Worm (Caenorhabditis elegans) whole organism, L4 larva: ENCODE results near the gene pap-3.

Source experiments
- F10B5.3 ChIP-seq: sonication (generic microtip); optimal IDR thresholded peaks from 2 replicates; lab custom pipeline; 2016; ENCODE audit warnings: mild to moderate bottlenecking, missing genetic modification characterization, missing compliant biosample characterization
- T26A8.4 ChIP-seq: fragments of 200-800 bp; sonication (Bioruptor generic); IDR thresholded peaks from 2 replicates; pipeline ENCODE4 v1.3.6; 2022; ENCODE audit warnings: missing genetic modification characterization, missing compliant biosample characterization
- ZK337.2 ChIP-seq: fragments of 200-800 bp; sonication (Bioruptor generic); IDR thresholded peaks from 2 replicates; pipeline ENCODE4 v1.3.6; 2022; ENCODE audit warnings: missing genetic modification reagents, missing genetic modification characterization, missing compliant biosample characterization
- ZK546.5 ChIP-seq, 2 experiments: sonication (generic microtip); optimal IDR thresholded peaks; 2 replicates each; lab custom pipeline; 2017; ENCODE audit warnings: missing biosample characterization in 2 of 2, missing genetic modification characterization in 2 of 2
- aha-1 ChIP-seq: fragments of 150-350 bp; peaks from one replicate; lab custom pipeline; 2014; ENCODE audit warnings: missing biosample characterization, missing genetic modification characterization
- aly-2 ChIP-seq: sonication (generic microtip); optimal IDR thresholded peaks from 2 replicates; lab custom pipeline; 2018; ENCODE audit warnings: missing biosample characterization, missing genetic modification characterization
- ceh-20 ChIP-seq: fragments of 200-800 bp; sonication (Bioruptor generic); IDR thresholded peaks from 2 replicates; pipeline ENCODE4 v1.3.6; 2022; ENCODE audit warnings: missing genetic modification reagents, missing genetic modification characterization, missing compliant biosample characterization
- ceh-44 ChIP-seq: fragments of 200-800 bp; sonication (Bioruptor generic); IDR thresholded peaks from 2 replicates; pipeline ENCODE4 v1.3.6; 2022; ENCODE audit warnings: missing genetic modification reagents, missing genetic modification characterization, missing compliant biosample characterization
- ces-1 ChIP-seq: fragments of 150-350 bp; sonication (generic microtip); optimal IDR thresholded peaks from 4 replicates; lab custom pipeline; 2014; ENCODE audit warnings: missing biosample characterization, missing genetic modification reagents, missing genetic modification characterization
- daf-16 ChIP-seq, 3 experiments: sonication (generic microtip); optimal IDR thresholded peaks; 2 replicates each; lab custom pipeline; 2016 to 2017; ENCODE audit warnings: missing genetic modification characterization in 3 of 3, missing genetic modification reagents in 3 of 3, mild to moderate bottlenecking in 2 of 3, missing compliant biosample characterization in 2 of 3, missing biosample characterization in 1 of 3, moderate library complexity in 1 of 3
- daf-19 ChIP-seq: fragments of 200-800 bp; sonication (Bioruptor generic); conservative IDR thresholded peaks from 2 replicates; pipeline ENCODE4 v1.3.6; 2022; ENCODE audit warnings: missing genetic modification characterization, missing compliant biosample characterization
- daf-8 ChIP-seq: fragments of 200-800 bp; sonication (Bioruptor generic); IDR thresholded peaks from 2 replicates; pipeline ENCODE4 v1.3.6; 2022; ENCODE audit warnings: missing genetic modification characterization, missing compliant biosample characterization
- dmd-6 ChIP-seq: fragments of 200-800 bp; sonication (Bioruptor generic); IDR thresholded peaks from 2 replicates; pipeline ENCODE4 v1.3.6; 2022; ENCODE audit warnings: missing genetic modification reagents, missing genetic modification characterization, missing compliant biosample characterization
- egl-43 ChIP-seq: fragments of 200-800 bp; sonication (Bioruptor generic); IDR thresholded peaks from 2 replicates; pipeline ENCODE4 v1.3.6; 2022; ENCODE audit warnings: missing genetic modification reagents, missing genetic modification characterization, missing compliant biosample characterization
- hlh-11 ChIP-seq: fragments of 200-800 bp; sonication (Bioruptor generic); optimal IDR thresholded peaks from 2 replicates; lab custom pipeline; 2018; ENCODE audit warnings: mild to moderate bottlenecking, missing genetic modification characterization, missing compliant biosample characterization
- hlh-30 ChIP-seq: sonication (generic microtip); optimal IDR thresholded peaks from 2 replicates; lab custom pipeline; 2017; ENCODE audit warnings: antibody characterized with exemption, mild to moderate bottlenecking, missing genetic modification characterization, missing compliant biosample characterization; ENCODE audit not compliant: insufficient read depth
- jun-1 ChIP-seq: fragments of 150-350 bp; optimal IDR thresholded peaks from 2 replicates; lab custom pipeline; 2014; ENCODE audit warnings: missing biosample characterization, missing genetic modification reagents, missing genetic modification characterization
- lim-7 ChIP-seq: fragments of 200-800 bp; sonication (Bioruptor generic); IDR thresholded peaks from 2 replicates; pipeline ENCODE4 v1.3.6; 2022; ENCODE audit warnings: missing genetic modification characterization, missing compliant biosample characterization
- lin-13 ChIP-seq: fragments of 150-350 bp; optimal IDR thresholded peaks from 2 replicates; lab custom pipeline; 2014; ENCODE audit warnings: missing biosample characterization, missing genetic modification reagents, missing genetic modification characterization
- lin-39 ChIP-seq: fragments of 150-350 bp; optimal IDR thresholded peaks from 2 replicates; lab custom pipeline; 2014; ENCODE audit warnings: missing biosample characterization, missing genetic modification reagents, missing genetic modification characterization
- lir-3 ChIP-seq: sonication (generic microtip); optimal IDR thresholded peaks from 2 replicates; lab custom pipeline; 2016; ENCODE audit warnings: mild to moderate bottlenecking, missing genetic modification characterization, missing compliant biosample characterization
- madf-9 ChIP-seq: fragments of 200-800 bp; sonication (Bioruptor generic); conservative IDR thresholded peaks from 2 replicates; pipeline ENCODE4 v1.3.6; 2022; ENCODE audit warnings: missing genetic modification reagents, missing genetic modification characterization, missing compliant biosample characterization
- mxl-2 ChIP-seq: fragments of 200-800 bp; sonication (Bioruptor generic); conservative IDR thresholded peaks from 2 replicates; pipeline ENCODE4 v1.3.6; 2022; ENCODE audit warnings: missing genetic modification reagents, missing genetic modification characterization, missing compliant biosample characterization
- nhr-102 ChIP-seq: sonication (generic microtip); optimal IDR thresholded peaks from 2 replicates; lab custom pipeline; 2016; ENCODE audit warnings: mild to moderate bottlenecking, missing genetic modification characterization, moderate library complexity, missing compliant biosample characterization
- nhr-11 ChIP-seq: fragments of 150-350 bp; optimal IDR thresholded peaks from 2 replicates; lab custom pipeline; 2014; ENCODE audit warnings: missing biosample characterization, missing genetic modification characterization
- nhr-111 ChIP-seq: fragments of 200-800 bp; sonication (Bioruptor generic); optimal IDR thresholded peaks from 2 replicates; lab custom pipeline; 2018; ENCODE audit warnings: mild to moderate bottlenecking, missing genetic modification characterization, missing compliant biosample characterization
- nhr-237 ChIP-seq: sonication (generic microtip); optimal IDR thresholded peaks from 2 replicates; lab custom pipeline; 2017; ENCODE audit warnings: missing biosample characterization, missing genetic modification characterization
- nhr-28 ChIP-seq: fragments of 150-350 bp; optimal IDR thresholded peaks from 2 replicates; lab custom pipeline; 2014; ENCODE audit warnings: missing biosample characterization, missing genetic modification characterization
- nhr-42 ChIP-seq: fragments of 200-800 bp; sonication (Bioruptor generic); IDR thresholded peaks from 2 replicates; pipeline ENCODE4 v1.3.6; 2022; ENCODE audit warnings: missing genetic modification characterization, missing compliant biosample characterization
- nhr-48 ChIP-seq: sonication (generic microtip); optimal IDR thresholded peaks from 2 replicates; lab custom pipeline; 2016; ENCODE audit warnings: mild to moderate bottlenecking, missing genetic modification characterization, missing compliant biosample characterization
- nhr-6 ChIP-seq: fragments of 150-350 bp; optimal IDR thresholded peaks from 2 replicates; lab custom pipeline; 2014; ENCODE audit warnings: missing biosample characterization, missing genetic modification characterization
- nhr-76 ChIP-seq: fragments of 150-350 bp; optimal IDR thresholded peaks from 2 replicates; lab custom pipeline; 2014; ENCODE audit warnings: missing biosample characterization, missing genetic modification characterization
- pha-4 ChIP-seq, 2 experiments: fragments of 150-350 bp in 1 of 2; fragments of 200-800 bp in 1 of 2; sonication (Bioruptor generic) in 1 of 2; IDR thresholded peaks in 1 of 2; optimal IDR thresholded peaks in 1 of 2; 2 replicates each; pipeline versions ENCODE4 v1.3.6 to Lab custom; 2014 to 2022; ENCODE audit warnings: missing genetic modification characterization in 2 of 2, missing genetic modification reagents in 2 of 2, missing biosample characterization in 1 of 2, missing compliant biosample characterization in 1 of 2
- php-3 ChIP-seq: fragments of 200-800 bp; sonication (Bioruptor generic); IDR thresholded peaks from 2 replicates; pipeline ENCODE4 v1.3.6; 2022; ENCODE audit warnings: missing genetic modification reagents, missing genetic modification characterization, missing compliant biosample characterization
- saeg-2 ChIP-seq: fragments of 200-800 bp; sonication (Bioruptor generic); IDR thresholded peaks from 2 replicates; pipeline ENCODE4 v1.3.6; 2022; ENCODE audit warnings: missing genetic modification reagents, missing genetic modification characterization, missing compliant biosample characterization
- sdz-12 ChIP-seq: fragments of 200-800 bp; sonication (Bioruptor generic); optimal IDR thresholded peaks from 2 replicates; lab custom pipeline; 2018; ENCODE audit warnings: mild to moderate bottlenecking, missing genetic modification characterization, missing compliant biosample characterization
- set-16 ChIP-seq: fragments of 200-800 bp; sonication (Bioruptor generic); IDR thresholded peaks from 2 replicates; pipeline ENCODE4 v1.3.6; 2022; ENCODE audit warnings: missing genetic modification reagents, missing genetic modification characterization, missing compliant biosample characterization
- spr-3 ChIP-seq: fragments of 200-800 bp; sonication (Bioruptor generic); optimal IDR thresholded peaks from 2 replicates; lab custom pipeline; 2018; ENCODE audit warnings: mild to moderate bottlenecking, missing genetic modification characterization, missing compliant biosample characterization
- unc-62 ChIP-seq, 3 experiments: fragments of 150-350 bp in 1 of 3; sonication (generic microtip); optimal IDR thresholded peaks in 2 of 3; peaks in 1 of 3; 1 replicate in 1 of 3; 2 replicates in 2 of 3; lab custom pipeline; 2014 to 2017; ENCODE audit warnings: missing biosample characterization in 3 of 3, missing genetic modification characterization in 3 of 3, missing genetic modification reagents in 3 of 3, missing genotype in 1 of 3
- zip-2 ChIP-seq: fragments of 150-350 bp; optimal IDR thresholded peaks from 2 replicates; lab custom pipeline; 2014; ENCODE audit warnings: missing biosample characterization, missing genetic modification characterization
- ztf-11 ChIP-seq: fragments of 150-350 bp; optimal IDR thresholded peaks from 2 replicates; lab custom pipeline; 2014; ENCODE audit warnings: missing biosample characterization, missing genetic modification characterization

The pap-3 gene

DNA sequence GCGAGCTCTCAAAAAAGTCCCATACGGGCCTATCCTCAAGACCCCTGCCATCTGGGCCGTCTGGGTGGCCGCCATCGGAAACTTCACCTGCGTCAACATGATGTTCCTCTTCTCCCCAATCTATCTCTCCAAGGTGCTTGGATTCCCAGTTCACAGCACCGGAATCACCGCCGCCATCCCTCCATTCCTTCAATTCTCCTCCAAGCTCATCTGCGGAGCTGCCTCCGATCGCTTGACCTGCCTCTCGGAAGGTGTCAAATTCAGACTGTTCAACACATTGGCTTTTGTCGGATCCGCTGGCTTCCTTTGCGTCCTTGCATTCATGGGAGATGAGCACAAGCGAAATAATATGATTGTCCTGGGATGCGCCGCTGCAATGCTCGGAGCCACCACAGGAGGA, 28.6 kb upstream of the pap-3 start:
- TF ChIP-seq nhr-237 (tag; lab: Kevin White, UChicago) = no peak
- TF ChIP-seq egl-43 (GFP tag; lab: Robert Waterston, UW) = 0 out of 2 replicates have a peak, but pooled peaks have one; percentile 10
- TF ChIP-seq ZK337.2 (GFP tag; lab: Robert Waterston, UW) = no peak
- no peak for TF ChIP-seq aly-2
- TF ChIP-seq madf-9 (GFP tag; lab: Robert Waterston, UW) = 0 out of 2 replicates have a peak, but pooled peaks have one; percentile 6
- TF ChIP-seq daf-8 = no peak
- no peak for TF ChIP-seq ztf-11 (tag; lab: Kevin White, UChicago)
- peak; percentile 76 for TF ChIP-seq set-16 (GFP tag; lab: Robert Waterston, UW)
- no peak for TF ChIP-seq nhr-6 (tag; lab: Kevin White, UChicago)
- TF ChIP-seq F10B5.3 (tag; lab: Kevin White, UChicago) = no peak
- no peak for TF ChIP-seq lim-7

DNA sequence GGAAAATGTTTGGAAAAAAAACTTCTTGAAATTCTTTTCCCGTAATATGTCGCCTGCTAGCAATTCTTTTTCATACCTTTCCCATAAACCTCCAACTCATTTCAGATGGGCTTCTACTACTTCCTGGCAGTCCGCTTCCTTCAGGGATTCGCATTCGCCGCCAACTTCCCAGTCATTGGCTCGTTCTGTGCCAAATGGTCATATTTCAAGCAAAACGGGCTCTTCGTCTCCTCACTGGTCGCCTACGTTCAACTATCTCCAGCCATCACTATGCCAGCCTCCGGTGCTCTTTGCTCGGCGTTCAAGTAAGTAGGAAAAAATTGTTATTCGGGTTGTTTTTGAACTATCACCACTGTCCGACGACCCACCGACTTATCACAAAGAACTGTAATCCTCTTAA, 27.7 kb upstream of the pap-3 start:
- no peak for TF ChIP-seq daf-19
- TF ChIP-seq aha-1 (tag; lab: Kevin White, UChicago) = peak; percentile 27
- TF ChIP-seq, all 104 proteins: peak for 1

DNA sequence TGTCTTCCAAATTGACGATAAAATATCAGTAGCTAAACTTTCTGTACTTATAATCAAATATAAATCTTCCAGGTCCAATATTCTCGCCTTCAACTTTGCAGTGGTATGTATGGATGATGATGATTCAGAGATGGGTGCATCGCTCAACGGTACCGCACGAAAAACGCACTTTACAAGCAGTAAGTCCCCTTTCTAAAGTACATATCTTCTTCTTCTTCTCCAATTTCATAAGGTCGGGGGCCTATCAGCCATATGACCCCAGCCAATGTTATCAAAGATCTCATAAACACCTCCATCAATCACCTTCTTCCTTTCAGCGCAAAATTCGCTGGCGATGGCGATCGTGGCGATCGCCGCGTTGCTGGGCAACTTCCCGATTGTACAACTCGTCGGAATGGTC, 27.1 kb upstream of the pap-3 start:
- TF ChIP-seq nhr-28 (tag; lab: Kevin White, UChicago) = peak; percentile 13
- no peak for TF ChIP-seq lir-3

DNA sequence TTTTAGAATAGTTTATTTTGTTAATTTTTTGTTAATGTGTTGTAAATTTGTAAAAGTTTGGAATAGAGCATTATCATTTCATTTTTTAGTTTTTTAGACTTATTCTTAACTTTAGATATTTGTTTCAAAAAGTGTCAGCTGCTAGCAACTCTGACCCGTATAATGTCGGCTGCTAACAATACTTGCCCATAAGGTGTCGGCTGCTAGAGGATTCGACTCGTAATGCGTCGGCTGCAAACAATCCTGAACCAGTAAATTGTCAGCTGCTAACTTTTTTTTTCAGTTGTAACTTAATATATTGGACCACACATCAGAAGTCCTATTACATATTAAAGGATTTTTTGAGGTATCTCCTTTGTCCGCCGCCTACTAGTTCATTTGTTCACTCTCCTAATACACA, 26.4 kb upstream of the pap-3 start:
- TF ChIP-seq T26A8.4 = 0 out of 2 replicates have a peak, but pooled peaks have one; percentile 23
- TF ChIP-seq lin-13 (GFP tag; lab: Kevin White, UChicago) = no peak
- no peak for TF ChIP-seq spr-3 (GFP tag; lab: Kevin White, UChicago)
- no peak for TF ChIP-seq lim-7
- no peak for TF ChIP-seq php-3
- TF ChIP-seq, all 104 proteins: peak for 1

DNA sequence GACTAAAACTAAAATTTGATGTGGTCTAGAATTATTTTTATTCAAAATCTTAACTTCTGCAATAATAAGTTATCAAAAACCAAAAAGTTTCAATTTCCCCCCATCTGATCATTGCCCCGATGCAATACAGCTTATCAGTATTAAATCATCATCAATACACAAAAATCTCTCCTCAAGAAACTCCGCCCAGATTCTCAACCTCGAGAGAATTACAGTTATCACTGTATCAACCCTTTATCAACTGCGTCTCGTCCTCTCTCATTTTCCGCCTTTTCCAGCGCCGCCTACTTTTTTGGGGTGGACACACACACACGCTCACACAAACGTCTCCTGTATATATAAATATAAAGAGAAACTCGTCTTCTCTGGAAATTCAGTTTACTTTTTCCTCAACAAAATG, 25.9 kb upstream of the pap-3 start, which contains the start of gene T27D12.1:
TSS of gene T27D12.1 (plus strand) at position 301 of the 400 bp plus-strand sequence.
- TF ChIP-seq ces-1 (GFP tag; lab: Kevin White, UChicago) = no peak
- no peak for TF ChIP-seq nhr-102 (tag; lab: Kevin White, UChicago)
- no peak for TF ChIP-seq nhr-11 (tag; lab: Kevin White, UChicago)
- no peak for TF ChIP-seq zip-2
- TF ChIP-seq hlh-11 (tag; lab: Kevin White, UChicago) = no peak
- TF ChIP-seq sdz-12 (GFP tag; lab: Kevin White, UChicago) = no peak
- TF ChIP-seq saeg-2 (GFP tag; lab: Robert Waterston, UW) = no peak
- TF ChIP-seq daf-19 = no peak
- TF ChIP-seq nhr-76 (tag; lab: Kevin White, UChicago) = no peak
- no peak for TF ChIP-seq ceh-20
- no peak for TF ChIP-seq pha-4 (GFP tag; IDR thresholded peaks at IDR 0.05; lab: Robert Waterston, UW)
- TF ChIP-seq pha-4 (tag; optimal IDR thresholded peaks at IDR 0.05; lab: Kevin White, UChicago) = no peak
- TF ChIP-seq nhr-111 (GFP tag; lab: Kevin White, UChicago) = no peak
- TF ChIP-seq daf-16 (GFP tag; optimal IDR thresholded peaks at IDR 0.05; lab: Kevin White, UChicago) = no peak
- TF ChIP-seq daf-16 (tag; optimal IDR thresholded peaks at IDR 0.05; lab: Kevin White, UChicago) = no peak
- TF ChIP-seq jun-1 (tag; lab: Kevin White, UChicago) = no peak
- no peak for TF ChIP-seq lin-39 (tag; lab: Kevin White, UChicago)

DNA sequence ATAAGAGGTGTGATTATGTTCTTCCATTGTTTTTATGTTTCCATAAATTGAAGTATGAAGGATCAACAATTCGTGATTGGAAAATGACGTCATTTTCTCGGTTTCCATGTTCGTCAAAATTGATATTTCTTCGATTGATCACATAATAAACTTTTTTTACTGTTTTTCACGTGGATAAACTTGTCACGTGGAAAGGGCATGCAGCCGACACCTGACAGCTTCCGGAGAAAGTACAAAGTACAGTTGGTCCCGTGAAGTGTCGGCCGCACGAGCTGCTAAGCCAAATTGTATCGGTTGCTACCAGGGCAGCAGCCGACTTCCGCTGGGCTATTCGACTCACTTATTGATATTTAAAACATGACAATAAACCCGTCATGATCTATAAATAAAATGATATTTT, 25.3 kb upstream of the pap-3 start:
- no peak for TF ChIP-seq nhr-42 (GFP tag; lab: Robert Waterston, UW)
- TF ChIP-seq hlh-11 (tag; lab: Kevin White, UChicago) = peak; percentile 69
- TF ChIP-seq mxl-2 (GFP tag; lab: Robert Waterston, UW) = 0 out of 2 replicates have a peak, but pooled peaks have one; percentile 23
- TF ChIP-seq daf-19 = no peak
- TF ChIP-seq nhr-102 (tag; lab: Kevin White, UChicago) = no peak
- TF ChIP-seq hlh-30 (tag; lab: Kevin White, UChicago) = peak; percentile 21
- TF ChIP-seq nhr-48 = peak; percentile 66
- TF ChIP-seq unc-62 (GFP tag; optimal IDR thresholded peaks at IDR 0.05 in 1 of 2; lab: Kevin White, UChicago) = peak in 1 of 2 experiments; percentile 53
- TF ChIP-seq unc-62 (tag; optimal IDR thresholded peaks at IDR 0.05; lab: Kevin White, UChicago) = no peak
- TF ChIP-seq ceh-44 (GFP tag; lab: Robert Waterston, UW) = no peak
- no peak for TF ChIP-seq pha-4 (GFP tag; IDR thresholded peaks at IDR 0.05; lab: Robert Waterston, UW)
- no peak for TF ChIP-seq pha-4 (tag; optimal IDR thresholded peaks at IDR 0.05; lab: Kevin White, UChicago)
- no peak for TF ChIP-seq ZK546.5 (tag; optimal IDR thresholded peaks at IDR 0.05; lab: Kevin White, UChicago)
- TF ChIP-seq dmd-6 = peak; percentile 55
